Fruit fly (Drosophila melanogaster) whole organism, adult: ENCODE results near the gene CG17637.

Experiments
- CG11617 ChIP-seq: fragments of 200-800 bp; sonication (Bioruptor generic); optimal IDR thresholded peaks from 2 replicates; lab custom pipeline; 2017; ENCODE audit warnings: mild to moderate bottlenecking, missing biosample characterization, missing genetic modification reagents, missing genetic modification characterization
- CG12768 ChIP-seq: fragments of 200-800 bp; sonication (Bioruptor generic); optimal IDR thresholded peaks from 2 replicates; lab custom pipeline; 2017; ENCODE audit warnings: missing biosample characterization, missing genetic modification characterization, mild to moderate bottlenecking, moderate library complexity, missing genetic modification reagents
- CG33017 ChIP-seq: fragments of 200-800 bp; sonication (Bioruptor generic); optimal IDR thresholded peaks from 2 replicates; lab custom pipeline; 2018; ENCODE audit warnings: missing biosample characterization, mild to moderate bottlenecking, missing genetic modification characterization, moderate library complexity
- CG7101 ChIP-seq: fragments of 200-800 bp; sonication (Bioruptor generic); optimal IDR thresholded peaks from 2 replicates; lab custom pipeline; 2018; ENCODE audit warnings: missing biosample characterization, mild to moderate bottlenecking, missing genetic modification characterization, moderate library complexity
- Mnt ChIP-seq: fragments of 200-800 bp; sonication (Bioruptor generic); optimal IDR thresholded peaks from 2 replicates; lab custom pipeline; 2016; ENCODE audit warnings: missing biosample characterization, mild to moderate bottlenecking, missing genetic modification characterization
- cic ChIP-seq: fragments of 200-800 bp; sonication (Bioruptor generic); optimal IDR thresholded peaks from 2 replicates; lab custom pipeline; 2017; ENCODE audit warnings: missing biosample characterization, mild to moderate bottlenecking, missing genetic modification characterization, moderate library complexity
- kay ChIP-seq: fragments of 200-800 bp; sonication (Bioruptor generic); peaks from one replicate; lab custom pipeline; 2016; ENCODE audit warnings: missing biosample characterization, missing genetic modification characterization, borderline replicate concordance
- ovo ChIP-seq: fragments of 200-800 bp; sonication (Bioruptor generic); optimal IDR thresholded peaks from 2 replicates; lab custom pipeline; 2016; ENCODE audit warnings: missing biosample characterization, missing genetic modification characterization
- tj ChIP-seq: fragments of 200-800 bp; sonication (Bioruptor generic); optimal IDR thresholded peaks from 3 replicates; lab custom pipeline; 2017; ENCODE audit warnings: missing biosample characterization, mild to moderate bottlenecking, missing genetic modification characterization, moderate library complexity

DNA sequence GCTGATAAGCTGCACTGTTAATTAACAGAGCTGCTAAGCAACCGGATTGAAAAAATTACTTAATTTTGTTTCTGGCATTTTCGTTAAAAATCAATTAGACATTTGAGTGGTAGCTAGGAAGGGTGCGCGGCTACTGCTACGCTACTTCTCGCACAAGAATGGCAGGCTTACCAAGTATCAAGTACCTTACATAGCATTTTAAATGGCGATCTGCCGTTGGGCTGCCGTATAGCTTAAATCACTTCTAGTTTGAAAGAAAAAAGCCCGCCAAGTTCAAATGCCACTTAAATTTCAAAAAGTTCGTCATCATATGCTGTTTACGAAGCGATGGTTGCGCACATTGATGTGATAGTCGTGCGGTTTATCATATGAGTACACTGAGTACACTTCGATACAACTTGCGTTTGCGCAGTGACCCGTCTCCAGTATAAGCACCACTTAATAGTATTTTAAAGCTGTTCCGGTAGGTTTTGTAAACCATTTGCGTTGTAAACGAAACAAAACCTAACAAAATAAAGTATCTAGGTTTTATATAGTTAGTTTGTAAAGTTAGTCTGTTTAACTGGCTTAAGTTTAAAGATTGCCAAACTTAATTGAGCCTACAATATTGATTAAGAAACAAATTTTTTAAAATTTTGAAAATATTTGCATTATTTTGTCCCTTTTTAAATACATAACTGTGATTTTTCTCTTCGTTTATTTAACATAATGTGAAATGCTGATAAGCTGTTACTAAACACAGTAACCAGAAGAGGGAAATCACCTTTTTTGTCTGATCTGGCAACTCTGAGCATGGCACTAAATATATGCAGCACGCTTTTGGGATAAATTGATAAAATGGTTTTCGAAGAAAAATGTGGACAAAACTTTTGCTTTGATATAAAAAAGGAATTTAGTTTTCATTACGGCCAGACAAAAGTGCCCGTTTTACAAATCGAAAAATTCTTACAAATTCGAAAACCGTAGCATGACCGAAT lies 37.3 kb downstream of the CG17637 start:
- no peak for TF ChIP-seq tj (GFP tag; lab: Kevin White, UChicago)
- no peak for TF ChIP-seq CG7101
- TF ChIP-seq CG33017 (tag; lab: Kevin White, UChicago): no peak
- no peak for TF ChIP-seq kay
- no peak for TF ChIP-seq cic (GFP tag; lab: Kevin White, UChicago)
- no peak for TF ChIP-seq CG12768
- TF ChIP-seq ovo: no peak
- TF ChIP-seq CG11617 (GFP tag; lab: Kevin White, UChicago): no peak
- TF ChIP-seq Mnt (GFP tag; lab: Kevin White, UChicago): no peak
